Fruit fly (Drosophila melanogaster): Measurements from ENCODE around the gene Chsy.

Chsy gene

DNA sequence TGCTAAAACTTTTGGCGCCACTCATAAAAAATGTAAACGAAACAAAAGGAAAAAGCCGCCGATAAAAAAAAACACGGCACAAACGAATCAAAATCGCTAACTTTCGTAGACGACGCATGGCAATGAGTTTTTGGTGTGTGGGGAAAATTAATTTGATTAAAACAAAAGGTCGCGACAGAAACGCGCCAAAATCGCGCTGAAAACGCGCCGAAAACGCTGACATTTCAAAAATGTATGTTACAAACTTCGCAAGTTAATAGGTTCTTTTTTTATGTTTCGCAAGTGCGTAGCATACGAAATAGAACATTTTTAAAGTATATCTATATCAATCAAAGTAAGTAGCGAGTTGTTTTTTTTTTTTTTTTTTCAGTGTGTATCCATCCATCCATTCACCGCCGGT is 22.7 kb upstream of the Chsy start:
- no peak for TF ChIP-seq noc (tag; optimal IDR thresholded peaks at IDR 0.05)

DNA sequence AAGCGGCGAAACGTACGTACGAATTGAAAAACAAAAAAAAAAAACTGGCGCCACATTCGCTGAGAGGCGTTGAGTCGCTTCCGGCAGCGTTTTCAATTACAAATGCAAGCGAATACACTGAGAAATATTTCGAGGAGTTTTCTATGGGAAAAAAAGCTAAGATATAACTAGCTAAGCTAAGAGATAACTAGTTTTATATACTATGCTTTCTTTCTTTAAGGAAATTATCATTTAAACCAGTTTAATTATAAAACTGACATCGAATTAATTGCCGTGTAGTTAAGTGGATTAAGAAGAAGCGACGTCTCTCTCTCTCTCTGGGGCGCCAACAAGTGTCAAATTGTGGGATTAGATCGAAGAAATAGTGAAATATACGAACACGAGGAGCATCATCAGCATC is 22.1 kb upstream of the Chsy start:
- peak; percentile 66 for TF ChIP-seq noc (tag; optimal IDR thresholded peaks at IDR 0.05)

DNA sequence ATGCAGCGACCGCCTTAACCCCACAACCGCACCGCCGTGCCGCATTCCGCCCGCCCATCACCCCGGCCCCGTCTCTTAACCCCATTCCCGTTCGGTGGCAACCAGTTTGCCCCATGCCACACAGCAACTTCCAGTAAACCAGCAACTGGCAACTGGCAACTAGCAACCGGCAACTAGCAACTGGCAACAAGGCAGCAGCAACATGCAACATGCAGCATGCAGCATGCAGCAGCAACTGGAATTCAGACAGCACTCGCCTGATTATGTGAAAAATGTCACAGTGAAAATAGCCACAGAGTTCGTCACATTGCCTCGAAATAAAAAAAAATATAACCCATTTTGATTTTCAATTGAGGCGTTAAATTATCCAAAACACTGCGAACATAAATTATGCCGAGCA is 18.5 kb upstream of the Chsy start:
- no peak for TF ChIP-seq noc (tag; optimal IDR thresholded peaks at IDR 0.05)

DNA sequence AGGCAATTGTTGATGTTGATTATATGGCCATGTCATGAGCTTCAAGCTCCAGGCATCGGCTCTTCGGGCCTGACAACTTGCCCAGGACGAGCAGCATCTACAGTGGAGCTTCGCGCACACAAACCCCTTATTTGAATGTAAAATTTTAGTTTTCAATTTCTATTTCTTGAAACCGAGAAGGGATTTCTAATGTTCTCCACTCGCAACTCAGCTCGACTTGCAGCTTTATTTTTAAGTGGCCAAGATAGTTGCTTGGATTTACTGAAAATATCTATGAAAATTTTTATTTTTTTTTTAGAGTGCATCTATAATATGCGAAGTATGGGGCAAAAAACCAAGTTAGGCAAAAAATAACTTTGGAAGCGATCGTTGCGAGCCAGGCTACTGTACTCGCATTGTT is 17.6 kb upstream of the Chsy start:
- no peak for TF ChIP-seq noc (tag; optimal IDR thresholded peaks at IDR 0.05)

DNA sequence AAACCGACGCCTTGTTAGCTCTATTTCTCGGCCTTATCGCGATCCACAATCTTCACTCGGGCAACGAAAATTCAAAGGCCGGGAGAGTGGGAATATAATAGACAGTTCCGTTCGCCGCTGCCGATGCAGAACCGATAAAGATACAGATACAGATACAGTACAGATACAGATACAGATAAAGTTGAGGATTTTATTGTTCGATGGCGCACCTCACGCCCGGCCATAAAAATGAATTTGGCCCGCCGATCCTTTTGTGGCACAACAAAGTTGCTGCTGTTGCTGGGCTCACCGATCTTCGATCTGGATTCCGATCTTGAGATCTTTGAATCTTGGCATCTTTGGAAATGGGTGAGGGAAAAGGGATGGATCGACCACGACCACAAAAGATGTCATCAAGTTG is 16.8 kb upstream of the Chsy start:
- no peak for TF ChIP-seq noc (tag; optimal IDR thresholded peaks at IDR 0.05)

DNA sequence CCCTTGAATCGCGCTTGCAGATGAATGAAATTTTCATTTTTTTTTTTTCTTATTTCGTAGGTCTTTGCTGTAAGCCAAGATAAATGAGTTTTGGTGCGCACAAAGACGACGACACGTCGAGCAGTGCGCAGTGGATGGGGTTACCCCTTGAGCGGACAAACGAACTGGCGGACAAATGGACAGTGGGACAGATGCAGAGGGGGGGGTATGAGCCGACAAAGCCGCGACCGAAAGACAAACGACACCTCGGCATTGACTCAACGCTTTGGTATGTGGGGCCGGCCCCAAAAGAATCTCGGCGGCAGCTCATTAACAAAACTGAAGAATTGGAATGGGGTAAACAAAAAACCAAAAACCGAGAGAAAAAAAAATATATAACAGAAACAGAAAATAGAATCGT is 16.0 kb upstream of the Chsy start:
- TF ChIP-seq noc (tag; optimal IDR thresholded peaks at IDR 0.05), result no peak

DNA sequence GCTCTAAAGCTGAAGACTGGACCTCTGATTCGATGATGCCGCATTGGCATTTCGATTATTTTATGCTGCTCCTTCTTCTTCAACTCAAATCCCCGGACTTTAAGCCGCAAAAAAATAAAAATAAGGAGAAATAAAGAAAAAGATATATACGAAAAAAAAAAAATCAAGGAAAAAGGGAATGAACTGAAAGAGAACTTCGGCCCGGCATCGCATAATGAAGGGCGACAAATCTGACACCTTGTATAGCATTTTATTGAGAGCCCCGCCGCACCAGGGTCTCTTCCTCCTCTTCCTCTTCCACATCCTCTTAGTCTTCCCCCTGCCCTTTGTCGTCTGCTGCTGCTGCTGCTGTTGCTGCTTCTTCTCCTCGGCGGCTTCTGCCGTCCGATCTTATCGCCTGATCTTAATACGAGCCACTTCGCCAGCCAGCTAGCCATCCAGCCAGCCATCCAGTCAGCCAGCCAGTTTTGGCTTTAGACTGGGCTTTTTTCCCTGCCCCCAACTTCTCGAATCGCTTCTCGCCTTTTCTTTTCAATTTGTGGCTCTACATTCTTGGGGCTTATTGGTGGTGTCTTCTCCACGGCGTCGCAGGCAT is 15.5 kb upstream of the Chsy start:
- TF ChIP-seq noc (tag; optimal IDR thresholded peaks at IDR 0.05), result no peak

DNA sequence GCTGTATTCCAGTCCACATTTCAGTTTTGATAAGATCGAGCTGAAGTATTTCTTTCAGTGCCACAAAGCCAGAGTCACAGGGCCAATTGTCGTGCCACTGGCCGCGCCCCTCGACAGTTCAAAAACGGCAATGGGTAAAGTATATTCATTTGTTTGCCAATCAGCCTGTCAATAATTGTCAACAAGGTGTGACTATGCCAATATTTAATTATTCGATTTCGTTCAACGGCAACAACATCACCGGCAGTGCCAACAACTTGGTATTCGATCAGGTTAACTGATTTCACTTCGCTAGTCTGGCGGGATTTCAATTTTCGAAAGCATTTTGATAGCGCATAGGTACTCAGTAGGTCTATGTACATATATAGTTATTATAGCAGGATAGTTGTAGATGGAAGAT is 9.1 kb upstream of the Chsy start:
- TF ChIP-seq noc (tag; optimal IDR thresholded peaks at IDR 0.05), result no peak

DNA sequence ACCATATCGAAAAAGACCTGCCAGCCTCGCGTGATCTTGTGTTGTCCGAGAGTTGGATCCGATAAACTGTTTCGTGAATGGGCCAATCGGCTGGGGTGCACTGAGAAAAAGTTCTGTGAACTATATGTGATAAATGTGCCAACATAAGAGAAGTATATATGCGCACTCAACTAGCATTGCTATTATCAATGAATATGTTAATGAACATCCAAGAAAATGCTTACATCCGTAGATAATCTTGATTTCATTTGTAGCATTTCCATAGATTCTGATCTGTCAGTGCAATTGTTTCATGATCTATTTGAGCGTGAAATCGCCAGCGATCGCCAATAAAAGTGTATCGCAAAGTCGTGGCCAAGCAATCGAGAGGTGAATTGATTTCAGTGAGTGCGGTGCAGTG is 8.0 kb upstream of the Chsy start:
- TF ChIP-seq noc (tag; optimal IDR thresholded peaks at IDR 0.05), result no peak

DNA sequence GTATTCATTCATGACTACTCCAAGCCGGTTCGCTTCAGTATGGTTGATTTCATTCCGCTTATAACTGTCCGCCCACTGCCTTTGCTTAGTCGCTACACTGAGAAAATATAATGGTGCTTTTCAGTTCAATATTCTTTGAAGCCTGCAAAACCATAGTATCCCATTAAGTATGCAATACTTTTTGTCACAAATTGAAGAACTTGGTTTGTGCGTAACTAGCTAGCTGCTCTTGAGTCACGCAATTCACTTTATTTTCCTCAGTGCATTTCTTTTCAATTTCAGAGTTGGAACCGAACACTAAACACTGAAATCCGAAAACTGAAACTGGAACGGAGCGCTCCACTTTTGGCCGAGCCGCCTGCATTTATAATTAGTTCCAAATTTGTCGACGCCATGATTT is 6.4 kb upstream of the Chsy start:
- peak; percentile 5 for TF ChIP-seq noc (tag; optimal IDR thresholded peaks at IDR 0.05)

DNA sequence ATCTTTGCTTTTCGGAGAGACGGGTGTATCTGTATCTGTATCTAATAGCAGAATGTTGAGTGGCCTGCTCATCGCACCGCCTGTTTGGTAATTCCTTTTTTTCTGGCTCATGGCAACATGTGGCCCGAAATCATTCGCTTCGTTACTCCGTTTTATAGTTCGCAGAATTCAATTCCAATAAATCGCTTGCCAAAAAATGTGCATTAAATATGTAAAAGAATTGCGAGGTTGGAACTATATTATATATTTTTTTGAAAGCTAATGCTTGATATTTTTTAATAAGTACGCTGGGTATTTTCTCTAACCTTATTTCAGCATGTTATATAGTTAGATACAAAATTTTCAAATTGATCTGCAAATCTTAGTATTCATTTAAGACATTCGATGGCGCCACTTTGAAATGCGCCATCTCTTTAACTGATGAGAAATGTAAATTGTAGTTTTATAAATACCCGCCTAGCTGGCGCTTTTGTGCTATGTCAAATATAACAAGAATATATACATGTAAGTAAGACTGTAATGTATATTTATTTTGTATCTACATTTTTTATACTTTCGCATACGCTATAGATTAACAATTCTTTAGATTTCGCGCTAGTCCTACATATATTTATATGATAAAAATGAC is 1.0 kb upstream of the Chsy start:
- TF ChIP-seq noc (tag; optimal IDR thresholded peaks at IDR 0.05), result no peak

DNA sequence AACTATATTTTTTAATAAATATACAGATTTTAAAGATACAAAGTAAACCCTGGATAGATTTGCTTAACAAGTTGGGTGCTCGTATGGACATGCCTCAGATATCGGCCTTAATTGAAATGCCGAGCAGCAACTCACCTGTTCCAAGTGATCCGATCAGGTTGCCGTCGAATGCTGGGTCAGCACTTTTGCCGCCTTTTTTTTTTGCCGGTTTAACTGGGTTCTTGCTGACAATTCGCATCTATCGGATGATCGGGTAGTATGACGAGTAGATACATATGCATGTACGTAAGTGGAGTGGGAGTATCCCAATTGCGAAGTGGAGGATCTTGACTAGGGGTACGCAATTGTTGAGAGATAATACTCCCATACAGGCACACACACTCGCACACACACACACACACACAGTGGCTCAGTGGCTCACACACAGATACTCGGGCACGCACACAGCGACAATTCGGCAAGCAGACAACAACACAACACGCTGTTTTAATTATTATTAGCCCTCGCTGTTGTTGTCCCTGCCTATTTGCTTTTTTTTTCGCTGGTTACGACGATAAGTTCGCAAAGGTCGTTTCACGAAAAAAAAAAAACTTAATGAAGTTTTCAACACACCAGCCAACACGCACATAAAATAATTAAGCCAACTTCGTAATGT is 385 bp downstream of the Chsy start:
- no peak for TF ChIP-seq noc (tag; optimal IDR thresholded peaks at IDR 0.05)

DNA sequence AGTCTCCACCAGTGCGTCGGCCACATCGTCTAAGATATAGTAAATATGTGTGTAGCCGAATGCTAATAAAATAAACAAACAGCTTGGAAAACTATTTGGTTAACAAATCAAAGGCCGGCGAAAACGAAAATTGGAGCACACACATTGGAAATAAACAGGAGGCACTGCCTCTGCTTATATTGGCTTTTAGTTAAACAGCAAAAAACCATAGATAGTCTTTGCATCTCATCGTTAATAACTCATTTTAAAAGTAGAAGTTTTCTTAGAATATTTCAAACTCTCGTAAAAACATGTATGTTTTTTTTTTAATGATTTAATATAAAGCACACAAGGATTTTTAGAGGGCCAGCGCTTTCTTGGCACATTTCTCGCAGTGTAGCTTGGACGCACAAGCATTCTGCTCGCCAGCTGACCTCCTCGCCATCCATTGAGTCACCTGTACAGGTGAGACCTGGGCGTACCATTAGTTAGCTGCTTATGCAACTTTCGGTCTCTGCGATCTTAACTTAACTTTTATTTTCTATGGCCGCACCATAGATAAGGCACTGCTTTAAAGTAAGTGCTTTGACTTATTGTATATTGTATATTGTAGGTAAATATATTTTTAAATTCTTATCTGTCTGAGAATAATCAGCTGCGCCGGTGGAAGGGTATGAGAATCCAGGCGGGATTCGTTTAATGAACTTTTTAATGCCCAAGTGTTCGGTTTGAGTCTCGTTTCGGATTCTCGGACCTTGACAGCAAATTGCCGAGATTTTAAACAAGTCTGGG is 1.4 kb downstream of the Chsy start:
- TF ChIP-seq noc (tag; optimal IDR thresholded peaks at IDR 0.05), result peak; percentile 55

DNA sequence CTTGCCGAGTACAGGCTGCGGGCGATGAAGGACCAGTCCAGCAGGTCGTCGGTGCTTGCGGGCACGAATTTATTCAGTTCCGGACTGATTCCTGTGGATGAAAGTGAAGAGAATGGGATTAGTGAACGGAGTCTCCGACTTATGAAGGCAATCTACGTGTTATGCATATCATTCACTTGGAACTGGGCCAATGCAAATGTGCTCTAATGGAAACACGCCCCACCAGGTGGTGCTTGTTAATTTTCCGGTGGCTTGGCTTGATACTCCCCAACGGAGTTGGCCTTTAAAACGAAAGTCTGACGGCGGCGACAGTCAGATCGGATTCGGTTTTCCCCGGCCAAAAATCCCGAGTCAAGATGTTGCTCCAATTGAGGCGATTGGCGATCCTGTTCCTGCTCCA is 5.9 kb downstream of the Chsy start, which contains the start of gene Alp11:
Gene Alp11, plus strand, starts transcription at position 301 of the 400 bp plus-strand sequence.
- TF ChIP-seq noc (tag; optimal IDR thresholded peaks at IDR 0.05), result no peak

DNA sequence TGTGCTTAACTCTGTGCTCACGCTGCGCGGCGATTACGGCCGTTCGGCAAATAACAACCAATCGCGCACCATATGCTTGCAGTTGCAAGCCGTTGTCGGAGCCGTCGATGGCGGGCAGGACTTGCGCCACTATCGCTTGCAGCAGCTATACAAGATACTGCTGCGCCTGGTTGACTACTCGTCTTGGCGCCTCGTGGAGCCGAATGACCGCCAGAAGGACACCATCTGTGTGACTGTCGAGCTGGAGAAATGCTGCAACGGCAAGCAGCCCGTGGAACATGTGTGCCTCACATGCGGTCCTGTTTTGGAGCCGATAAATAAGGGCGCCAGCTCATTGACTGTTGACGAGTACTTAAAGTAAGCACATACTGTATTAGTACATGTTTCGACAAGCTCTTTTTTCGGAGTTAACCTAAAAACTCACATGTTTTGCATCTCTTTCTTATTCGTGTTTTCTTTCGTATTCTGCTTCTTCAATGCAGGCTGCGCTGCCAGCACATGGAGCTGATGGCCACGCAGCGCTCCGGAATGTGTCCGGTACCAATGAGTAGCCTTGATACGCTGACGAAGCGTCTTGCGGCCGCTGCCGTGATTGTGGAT is 9.4 kb downstream of the Chsy start:
- TF ChIP-seq noc (tag; optimal IDR thresholded peaks at IDR 0.05), result no peak

DNA sequence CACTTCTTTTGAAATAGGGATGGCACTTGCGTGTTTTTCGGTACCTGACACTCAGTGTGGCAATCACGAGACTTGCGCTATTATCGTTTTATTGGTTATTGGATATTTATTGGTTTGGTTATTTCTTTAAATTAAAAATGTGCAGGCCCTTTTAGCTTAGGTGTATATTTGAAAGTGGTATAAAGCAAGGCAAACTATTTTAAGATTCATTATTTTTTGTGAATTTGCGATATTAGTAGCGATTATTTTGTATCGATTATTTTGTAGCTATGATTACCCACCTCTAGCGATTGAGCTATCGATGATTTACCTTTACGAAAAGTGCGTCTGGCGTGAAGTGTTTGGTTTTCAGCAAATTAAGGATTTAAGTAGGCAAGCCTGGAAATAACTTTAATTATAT is 10.5 kb downstream of the Chsy start, which contains the start of the genes CG9215 and CG8097:
Gene CG9215, minus strand, starts transcription at position 22 of the 400 bp plus-strand sequence.
Gene CG8097, plus strand, starts transcription at position 307 of the 400 bp plus-strand sequence.
- TF ChIP-seq noc (tag; optimal IDR thresholded peaks at IDR 0.05), result peak; percentile 53

Measured in whole organism, larva.